Fruit fly (Drosophila melanogaster): Measurements from ENCODE around the gene CG8745.

Gene CG8745

DNA sequence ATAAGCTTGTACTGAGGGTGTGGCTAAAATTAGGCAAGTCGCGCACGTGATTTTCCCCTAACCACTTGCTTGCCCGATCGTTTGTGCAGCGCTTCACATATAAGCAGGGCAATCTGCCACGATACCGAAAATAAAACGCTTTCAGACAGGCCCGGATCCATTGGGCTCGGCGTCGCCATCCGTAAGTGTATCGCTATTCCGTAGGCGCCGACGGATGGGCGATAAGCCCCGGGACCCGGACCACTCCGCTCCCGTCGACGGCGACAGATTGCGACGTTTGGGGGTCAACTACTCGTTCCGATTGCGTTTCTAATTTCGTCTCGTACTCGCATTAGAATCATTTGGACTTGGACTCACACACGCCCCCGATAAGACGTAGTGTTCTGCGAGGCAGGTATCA is 4.3 kb downstream of the CG8745 start (continued):
- TF ChIP-seq CrebB (tag; optimal IDR thresholded peaks at IDR 0.05) (peak; percentile 60), kni (GFP tag; optimal IDR thresholded peaks at IDR 0.05) (no peak), onecut (GFP tag; IDR thresholded peaks at IDR 0.05) (peak; percentile 66), dmrt11E (tag; optimal IDR thresholded peaks at IDR 0.05) (peak; percentile 17), CG18599 (GFP tag; optimal IDR thresholded peaks at IDR 0.05) (no peak), Sry-δ (GFP tag; optimal IDR thresholded peaks at IDR 0.05) (no peak), CG4617 (GFP tag; optimal IDR thresholded peaks at IDR 0.05; ENCODE audit: borderline replicate concordance) (peak; percentile 69), MTF-1 (GFP tag; optimal IDR thresholded peaks at IDR 0.05; ENCODE audit: borderline replicate concordance) (no peak), CG30403 (GFP tag; optimal IDR thresholded peaks at IDR 0.05) (peak; percentile 88), HHEX (GFP tag; optimal IDR thresholded peaks at IDR 0.05) (peak; percentile 69), CG32532 (GFP tag; IDR thresholded peaks at IDR 0.05) (peak; percentile 91), CG11560 (tag; IDR thresholded peaks at IDR 0.05) (peak; percentile 87; the same call in 2 of the 3 replicates), CG2116 (GFP tag; optimal IDR thresholded peaks at IDR 0.05) (no peak), gt (GFP tag; IDR thresholded peaks at IDR 0.05) (peak; percentile 61; the same call in 1 of the 2 replicates), Optix (GFP tag; IDR thresholded peaks at IDR 0.05) (peak; percentile 93), CG10274 (GFP tag; optimal IDR thresholded peaks at IDR 0.05) (no peak), ewg (GFP tag; optimal IDR thresholded peaks at IDR 0.05) (peak; percentile 69), mirr (GFP tag; optimal IDR thresholded peaks at IDR 0.05) (peak; percentile 90), Aef1 (GFP tag; IDR thresholded peaks at IDR 0.05) (peak; percentile 88), CG10543 (GFP tag; optimal IDR thresholded peaks at IDR 0.05) (no peak), sens-2 (GFP tag; IDR thresholded peaks at IDR 0.05) (peak; percentile 85), jing (GFP tag; optimal IDR thresholded peaks at IDR 0.05) (peak; percentile 73), CG6683 (GFP tag; optimal IDR thresholded peaks at IDR 0.05) (no peak), Oaz (GFP tag; IDR thresholded peaks at IDR 0.05) (peak; percentile 84), CG10462 (GFP tag; optimal IDR thresholded peaks at IDR 0.05) (peak; percentile 56), CG5180 (GFP tag; optimal IDR thresholded peaks at IDR 0.05) (no peak), C15 (GFP tag; IDR thresholded peaks at IDR 0.05) (peak; percentile 66; the same call in 1 of the 3 replicates), az2 (GFP tag; optimal IDR thresholded peaks at IDR 0.05) (peak; percentile 88), Awh (GFP tag; IDR thresholded peaks at IDR 0.05) (peak; percentile 91), CG6791 (GFP tag; IDR thresholded peaks at IDR 0.05; ENCODE audit: partially characterized antibody) (no peak), org-1 (GFP tag; optimal IDR thresholded peaks at IDR 0.05) (peak; percentile 60), chm (GFP tag; IDR thresholded peaks at IDR 0.05) (peak; percentile 94), CG12104 (GFP tag; optimal IDR thresholded peaks at IDR 0.05) (no peak), Dbx (GFP tag; IDR thresholded peaks at IDR 0.05) (no peak), cas (GFP tag; IDR thresholded peaks at IDR 0.05) (peak; percentile 63; the same call in 1 of the 2 replicates), CHES-1-like (GFP tag; optimal IDR thresholded peaks at IDR 0.05) (peak; percentile 87), tin (GFP tag; optimal IDR thresholded peaks at IDR 0.05) (no peak), ro (GFP tag; IDR thresholded peaks at IDR 0.05) (no peak), gcm2 (GFP tag; optimal IDR thresholded peaks at IDR 0.05) (peak; percentile 63), Hand (GFP tag; optimal IDR thresholded peaks at IDR 0.05) (peak; percentile 55), CG32772 (GFP tag; IDR thresholded peaks at IDR 0.05) (no peak; the same call in 1 of the 2 replicates), CG11093 (GFP tag; IDR thresholded peaks at IDR 0.05) (peak; percentile 71; the same call in 2 of the 3 replicates), scrt (GFP tag; optimal IDR thresholded peaks at IDR 0.05) (no peak), CG17912 (GFP tag; optimal IDR thresholded peaks at IDR 0.05) (peak; percentile 75), Chrac-16 (GFP tag; optimal IDR thresholded peaks at IDR 0.05) (peak; percentile 84), CG8359 (GFP tag; optimal IDR thresholded peaks at IDR 0.05; ENCODE audit: borderline replicate concordance) (no peak), amos (GFP tag; IDR thresholded peaks at IDR 0.05; ENCODE audit: partially characterized antibody) (peak; percentile 75), CG10431 (GFP tag; optimal IDR thresholded peaks at IDR 0.05) (no peak), HLHmδ (GFP tag; optimal IDR thresholded peaks at IDR 0.05) (no peak), Ets97D (GFP tag; optimal IDR thresholded peaks at IDR 0.05) (peak; percentile 58)

All from whole organism, embryonic.